Worm (Caenorhabditis elegans) whole organism, L3 larva: ENCODE measurements around the gene hmp-1.

ENCODE experiments used
- lin-39 ChIP-seq: fragments of 150-350 bp; optimal IDR thresholded peaks from 2 replicates; lab custom pipeline; 2018; ENCODE audit warnings: missing biosample characterization, missing genetic modification reagents, missing genetic modification characterization
- nhr-25 ChIP-seq: sonication (generic microtip); optimal IDR thresholded peaks from 2 replicates; lab custom pipeline; 2017; ENCODE audit warnings: missing biosample characterization, missing genetic modification characterization
- skn-1 ChIP-seq: fragments of 150-350 bp; optimal IDR thresholded peaks from 2 replicates; lab custom pipeline; 2014; ENCODE audit warnings: missing biosample characterization, missing genetic modification characterization
- unc-39 ChIP-seq: sonication (generic microtip); optimal IDR thresholded peaks from 4 replicates; lab custom pipeline; 2017; ENCODE audit warnings: missing biosample characterization, missing genetic modification characterization

ce11 chrV:11846969-11847368 lies 1.3 kb downstream of the hmp-1 start:
- no peak for TF ChIP-seq lin-39 (tag; lab: Kevin White, UChicago)
- no peak for TF ChIP-seq unc-39
- no peak for TF ChIP-seq skn-1 (tag; lab: Kevin White, UChicago)
- TF ChIP-seq nhr-25: no peak
